Worm (Caenorhabditis elegans) whole organism, L4 larva: ENCODE data around the gene spr-2.

Source experiments
- Y5F2A.4 ChIP-seq: fragments of 200-800 bp; sonication (Bioruptor generic); optimal IDR thresholded peaks from 2 replicates; lab custom pipeline; 2018; ENCODE audit warnings: mild to moderate bottlenecking, missing genetic modification characterization, missing compliant biosample characterization
- ama-1 ChIP-seq: fragments of 150-350 bp; optimal IDR thresholded peaks from 2 replicates; lab custom pipeline; 2014; ENCODE audit warnings: inconsistent platforms, mixed read lengths
- lin-13 ChIP-seq: fragments of 150-350 bp; optimal IDR thresholded peaks from 2 replicates; lab custom pipeline; 2014; ENCODE audit warnings: missing biosample characterization, missing genetic modification reagents, missing genetic modification characterization
- nhr-28 ChIP-seq: fragments of 150-350 bp; optimal IDR thresholded peaks from 2 replicates; lab custom pipeline; 2014; ENCODE audit warnings: missing biosample characterization, missing genetic modification characterization
- saeg-2 ChIP-seq: fragments of 200-800 bp; sonication (Bioruptor generic); IDR thresholded peaks from 2 replicates; pipeline ENCODE4 v1.3.6; 2022; ENCODE audit warnings: missing genetic modification reagents, missing genetic modification characterization, missing compliant biosample characterization
- snpc-1.2 ChIP-seq: fragments of 200-800 bp; sonication (Bioruptor generic); IDR thresholded peaks from 2 replicates; pipeline ENCODE4 v1.3.6; 2022; ENCODE audit warnings: missing genetic modification reagents, missing genetic modification characterization, missing compliant biosample characterization

DNA sequence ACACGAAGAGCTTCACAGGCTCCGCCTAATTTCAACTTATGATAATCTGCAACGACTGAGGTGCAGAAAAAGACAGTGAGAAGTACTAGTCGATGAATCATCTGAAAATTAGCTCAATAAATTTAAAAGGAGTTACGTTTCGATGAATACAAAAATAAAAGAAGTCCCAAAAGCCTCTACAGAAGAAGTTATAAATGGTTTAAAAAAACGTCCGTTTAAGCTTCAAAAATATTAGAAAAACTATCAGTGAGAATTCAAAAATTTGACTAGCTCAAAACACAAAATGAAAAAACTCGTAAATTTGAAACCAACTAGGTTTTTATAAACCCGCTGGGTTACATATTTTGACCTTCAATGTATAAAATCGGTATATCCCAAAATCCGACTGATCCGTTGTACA lies 35.3 kb upstream of the spr-2 start, which contains the start of gene T11B7.5:
- TF ChIP-seq ama-1 (lab: Kevin White, UChicago) (no peak), saeg-2 (no peak), lin-13 (GFP tag; lab: Kevin White, UChicago) (no peak), Y5F2A.4 (GFP tag; lab: Kevin White, UChicago) (no peak), nhr-28 (tag; lab: Kevin White, UChicago) (no peak), snpc-1.2 (no peak)
